Worm (Caenorhabditis elegans) whole organism, late embryonic: ENCODE results near the gene T02B11.3.
"Not testable (repeated sequence)": the region's sequence is repeated elsewhere in the genome, so short reads cannot be mapped to it uniquely, and the experiment has no call there.

ENCODE experiments used
- K02D7.2 ChIP-seq: sonication (generic microtip); optimal IDR thresholded peaks from 2 replicates; lab custom pipeline; 2017; ENCODE audit warnings: mild to moderate bottlenecking, missing genetic modification characterization, missing compliant biosample characterization
- K09A11.1 ChIP-seq: sonication (generic microtip); optimal IDR thresholded peaks from 2 replicates; lab custom pipeline; 2017; ENCODE audit warnings: antibody characterized with exemption, mild to moderate bottlenecking, missing genetic modification characterization, missing compliant biosample characterization; ENCODE audit not compliant: insufficient read depth
- Y22D7AL.16 ChIP-seq: sonication (generic microtip); optimal IDR thresholded peaks from 2 replicates; lab custom pipeline; 2016; ENCODE audit warnings: missing genetic modification characterization, missing compliant biosample characterization
- ahr-1 ChIP-seq: sonication (generic microtip); optimal IDR thresholded peaks from 2 replicates; lab custom pipeline; 2016; ENCODE audit warnings: missing genetic modification characterization, missing compliant biosample characterization
- ama-1 ChIP-seq: fragments of 150-350 bp; optimal IDR thresholded peaks from 2 replicates; lab custom pipeline; 2014
- ceh-18 ChIP-seq: sonication (generic microtip); optimal IDR thresholded peaks from 2 replicates; lab custom pipeline; 2016; ENCODE audit warnings: missing genetic modification characterization, missing compliant biosample characterization
- ceh-19 ChIP-seq: fragments of 200-800 bp; sonication (Bioruptor generic); optimal IDR thresholded peaks from 2 replicates; lab custom pipeline; 2018; ENCODE audit warnings: mild to moderate bottlenecking, missing genetic modification characterization, missing compliant biosample characterization
- ceh-2 ChIP-seq: sonication (generic microtip); optimal IDR thresholded peaks from 2 replicates; lab custom pipeline; 2016; ENCODE audit warnings: missing genotype, missing genetic modification characterization, missing compliant biosample characterization
- ceh-22 ChIP-seq: sonication (generic microtip); optimal IDR thresholded peaks from 2 replicates; lab custom pipeline; 2017; ENCODE audit warnings: missing biosample characterization, missing genetic modification characterization
- ceh-30 ChIP-seq: fragments of 150-350 bp; optimal IDR thresholded peaks from 2 replicates; lab custom pipeline; 2014; ENCODE audit warnings: missing biosample characterization, missing genetic modification characterization
- ceh-45 ChIP-seq: fragments of 200-800 bp; sonication (Bioruptor generic); IDR thresholded peaks from 2 replicates; pipeline ENCODE4 v1.3.6; 2022; ENCODE audit warnings: missing genetic modification reagents, missing genetic modification characterization, missing compliant biosample characterization
- ceh-48 ChIP-seq: sonication (generic microtip); optimal IDR thresholded peaks from 2 replicates; lab custom pipeline; 2016; ENCODE audit warnings: missing genetic modification characterization, inconsistent platforms, missing compliant biosample characterization
- che-1 ChIP-seq: sonication (generic microtip); optimal IDR thresholded peaks from 2 replicates; lab custom pipeline; 2016; ENCODE audit warnings: mild to moderate bottlenecking, missing genetic modification characterization, missing compliant biosample characterization
- dmd-4 ChIP-seq: sonication (generic microtip); optimal IDR thresholded peaks from 2 replicates; lab custom pipeline; 2016; ENCODE audit warnings: borderline replicate concordance, missing genetic modification characterization, missing compliant biosample characterization
- fax-1 ChIP-seq: sonication (generic microtip); optimal IDR thresholded peaks from 2 replicates; lab custom pipeline; 2016; ENCODE audit warnings: missing genotype, missing genetic modification characterization, missing compliant biosample characterization
- fkh-10 ChIP-seq: fragments of 150-350 bp; optimal IDR thresholded peaks from 2 replicates; lab custom pipeline; 2014; ENCODE audit warnings: missing biosample characterization, missing genetic modification reagents, missing genetic modification characterization
- fkh-6 ChIP-seq: sonication (generic microtip); optimal IDR thresholded peaks from 2 replicates; lab custom pipeline; 2016; ENCODE audit warnings: missing genetic modification characterization, missing compliant biosample characterization
- gmeb-2 ChIP-seq: sonication (generic microtip); optimal IDR thresholded peaks from 2 replicates; lab custom pipeline; 2016; ENCODE audit warnings: missing genetic modification characterization, inconsistent platforms, missing compliant biosample characterization
- hlh-15 ChIP-seq: sonication (generic microtip); optimal IDR thresholded peaks from 2 replicates; lab custom pipeline; 2016; ENCODE audit warnings: missing genetic modification characterization, missing compliant biosample characterization
- hlh-6 ChIP-seq: sonication (generic microtip); optimal IDR thresholded peaks from 2 replicates; lab custom pipeline; 2016; ENCODE audit warnings: missing genotype, missing genetic modification characterization, missing compliant biosample characterization
- lim-6 ChIP-seq: sonication (generic microtip); optimal IDR thresholded peaks from 2 replicates; lab custom pipeline; 2016; ENCODE audit warnings: missing genetic modification characterization, missing compliant biosample characterization
- nfya-1 ChIP-seq: sonication (generic microtip); optimal IDR thresholded peaks from 2 replicates; lab custom pipeline; 2017; ENCODE audit warnings: missing genetic modification characterization, mild to moderate bottlenecking, missing compliant biosample characterization, antibody characterized with exemption, moderate library complexity
- nhr-11 ChIP-seq: fragments of 150-350 bp; optimal IDR thresholded peaks from 2 replicates; lab custom pipeline; 2014; ENCODE audit warnings: missing biosample characterization, missing genetic modification characterization
- nhr-232 ChIP-seq: sonication (generic microtip); optimal IDR thresholded peaks from 2 replicates; lab custom pipeline; 2016; ENCODE audit warnings: missing genetic modification characterization, missing compliant biosample characterization
- pat-9 ChIP-seq: fragments of 200-800 bp; sonication (Bioruptor generic); optimal IDR thresholded peaks from 2 replicates; lab custom pipeline; 2018; ENCODE audit warnings: mild to moderate bottlenecking, missing genetic modification characterization, moderate library complexity, missing compliant biosample characterization
- pax-1 ChIP-seq: fragments of 150-350 bp; optimal IDR thresholded peaks from 2 replicates; lab custom pipeline; 2014; ENCODE audit warnings: missing biosample characterization, missing genetic modification characterization
- pha-2 ChIP-seq: sonication (generic microtip); optimal IDR thresholded peaks from 2 replicates; lab custom pipeline; 2017; ENCODE audit warnings: mild to moderate bottlenecking, missing genetic modification characterization, missing compliant biosample characterization
- pha-4 ChIP-seq: fragments of 150-350 bp; optimal IDR thresholded peaks from 2 replicates; lab custom pipeline; 2018; ENCODE audit warnings: missing biosample characterization, missing genetic modification reagents, missing genetic modification characterization
- rnt-1 ChIP-seq: sonication (generic microtip); optimal IDR thresholded peaks from 2 replicates; lab custom pipeline; 2016; ENCODE audit warnings: missing genetic modification characterization, missing compliant biosample characterization
- sox-2 ChIP-seq: fragments of 200-800 bp; sonication (Bioruptor generic); IDR thresholded peaks from 2 replicates; pipeline ENCODE4 v1.3.6; 2022; ENCODE audit warnings: missing genetic modification reagents, missing genetic modification characterization, missing compliant biosample characterization
- syd-9 ChIP-seq: sonication (generic microtip); optimal IDR thresholded peaks from 2 replicates; lab custom pipeline; 2016; ENCODE audit warnings: mild to moderate bottlenecking, missing genetic modification characterization, moderate library complexity, missing compliant biosample characterization
- tbx-2 ChIP-seq: sonication (generic microtip); optimal IDR thresholded peaks from 2 replicates; lab custom pipeline; 2016; ENCODE audit warnings: missing genetic modification characterization, missing compliant biosample characterization
- unc-3 ChIP-seq, 2 experiments: fragments of 200-800 bp in 1 of 2; sonication (Bioruptor generic) in 1 of 2; sonication (generic microtip) in 1 of 2; conservative IDR thresholded peaks in 1 of 2; optimal IDR thresholded peaks in 1 of 2; 2 replicates each; pipeline versions ENCODE4 v1.3.6 to Lab custom; 2016 to 2022; ENCODE audit warnings: missing compliant biosample characterization in 2 of 2, missing genetic modification characterization in 2 of 2, missing genetic modification reagents in 1 of 2
- unc-42 ChIP-seq: sonication (generic microtip); optimal IDR thresholded peaks from 2 replicates; lab custom pipeline; 2016; ENCODE audit warnings: missing genotype, missing genetic modification characterization, missing compliant biosample characterization
- unc-55 ChIP-seq: sonication (generic microtip); optimal IDR thresholded peaks from 2 replicates; lab custom pipeline; 2017; ENCODE audit warnings: missing biosample characterization, missing genetic modification reagents, missing genetic modification characterization
- unc-86 ChIP-seq: sonication (generic microtip); optimal IDR thresholded peaks from 2 replicates; lab custom pipeline; 2016; ENCODE audit warnings: missing genetic modification characterization, missing compliant biosample characterization

T02B11.3 gene

ce11 chrV:843118-843517 lies 23.5 kb downstream of the T02B11.3 start, which contains the start of gene K09C6.8:
Gene K09C6.8, minus strand, starts transcription at chrV:843218.
- not testable (repeated sequence) for TF ChIP-seq unc-42; unc-86; fkh-6 (tag; lab: Kevin White, UChicago)

- TF ChIP-seq ceh-30 (tag; lab: Kevin White, UChicago) = no peak
- no peak for TF ChIP-seq hlh-15 (tag; lab: Kevin White, UChicago)
- no peak for TF ChIP-seq pat-9
- no peak for TF ChIP-seq Y22D7AL.16
- no peak for TF ChIP-seq pax-1
- TF ChIP-seq tbx-2 (tag; lab: Kevin White, UChicago) = no peak
- TF ChIP-seq ceh-18 (tag; lab: Kevin White, UChicago) = no peak
- TF ChIP-seq syd-9 = no peak
- TF ChIP-seq fkh-10 = no peak
- TF ChIP-seq che-1 (tag; lab: Kevin White, UChicago) = no peak
- no peak for TF ChIP-seq nhr-232
These were observed 24.0 kb downstream of the T02B11.3 start for ce11 chrV:842611-843010.

- TF ChIP-seq ceh-22; nhr-11 (tag; lab: Kevin White, UChicago); lim-6: not testable (repeated sequence)
These were observed 27.6 kb downstream of the T02B11.3 start, which contains the start of the genes K09C6.7 and K09C6.10 for ce11 chrV:838984-839471. Gene K09C6.7, minus strand, starts transcription at chrV:839084. Gene K09C6.10, plus strand, starts transcription at chrV:839421.

- no peak for TF ChIP-seq ceh-19
- no peak for TF ChIP-seq gmeb-2
- TF ChIP-seq lim-6 = no peak
- no peak for TF ChIP-seq unc-3 (GFP tag; conservative IDR thresholded peaks at IDR 0.05; lab: Robert Waterston, UW)
- TF ChIP-seq unc-3 (tag; optimal IDR thresholded peaks at IDR 0.05; lab: Kevin White, UChicago) = no peak
- no peak for TF ChIP-seq ceh-45 (GFP tag; lab: Robert Waterston, UW)
- TF ChIP-seq ceh-48 (tag; lab: Kevin White, UChicago) = no peak
- no peak for TF ChIP-seq ceh-2
- no peak for TF ChIP-seq dmd-4 (tag; lab: Kevin White, UChicago)
- TF ChIP-seq pha-2 (tag; lab: Kevin White, UChicago) = no peak
- TF ChIP-seq K02D7.2 (tag; lab: Kevin White, UChicago) = no peak
- no peak for TF ChIP-seq rnt-1 (tag; lab: Kevin White, UChicago)
- TF ChIP-seq fax-1 (tag; lab: Kevin White, UChicago) = no peak
- no peak for TF ChIP-seq ama-1 (lab: Kevin White, UChicago)
- no peak for TF ChIP-seq ahr-1 (tag; lab: Kevin White, UChicago)
- TF ChIP-seq hlh-6 (tag; lab: Kevin White, UChicago) = no peak
- TF ChIP-seq tbx-2 (tag; lab: Kevin White, UChicago) = no peak
These were observed 33.3 kb downstream of the T02B11.3 start, which contains the start of gene F41H8.1 for ce11 chrV:833368-833767. Gene F41H8.1, plus strand, starts transcription at chrV:833668.

ce11 chrV:826097-826496 lies 40.5 kb downstream of the T02B11.3 start, which contains the start of gene F41H8.2:
Gene F41H8.2, plus strand, starts transcription at chrV:826397.
- no peak for TF ChIP-seq unc-55 (GFP tag; lab: Kevin White, UChicago)
- TF ChIP-seq sox-2 (GFP tag; lab: Robert Waterston, UW) = no peak
- TF ChIP-seq pha-4 (tag; lab: Kevin White, UChicago) = no peak
- no peak for TF ChIP-seq ceh-45 (GFP tag; lab: Robert Waterston, UW)
- no peak for TF ChIP-seq fkh-10
- TF ChIP-seq pha-2 (tag; lab: Kevin White, UChicago) = no peak
- no peak for TF ChIP-seq nfya-1 (tag; lab: Kevin White, UChicago)
- TF ChIP-seq K09A11.1 = no peak
- TF ChIP-seq, all 69 proteins: peak for 0
